Worm (Caenorhabditis elegans) whole organism, early embryonic: ENCODE measurements around the gene F02H6.7.

Experiments used
- F13C5.2 ChIP-seq: sonication (generic microtip); optimal IDR thresholded peaks from 2 replicates; lab custom pipeline; 2017; ENCODE audit warnings: mild to moderate bottlenecking, missing genetic modification characterization, inconsistent platforms, missing compliant biosample characterization
- ama-1 ChIP-seq: fragments of 150-350 bp; optimal IDR thresholded peaks from 2 replicates; lab custom pipeline; 2014
- flt-1 ChIP-seq: fragments of 200-800 bp; sonication (Bioruptor generic); IDR thresholded peaks from 2 replicates; pipeline ENCODE4 v1.3.6; 2022; ENCODE audit warnings: missing genetic modification characterization, missing compliant biosample characterization
- hmg-4 ChIP-seq: fragments of 200-800 bp; sonication (Bioruptor generic); optimal IDR thresholded peaks from 2 replicates; lab custom pipeline; 2018; ENCODE audit warnings: mild to moderate bottlenecking, missing genetic modification characterization, missing compliant biosample characterization
- hnd-1 ChIP-seq: sonication (generic microtip); optimal IDR thresholded peaks from 2 replicates; lab custom pipeline; 2016; ENCODE audit warnings: missing genetic modification characterization, missing compliant biosample characterization
- tbx-11 ChIP-seq: fragments of 200-800 bp; sonication (Bioruptor generic); IDR thresholded peaks from 2 replicates; pipeline ENCODE4 v1.3.6; 2022; ENCODE audit warnings: missing genetic modification characterization, missing compliant biosample characterization

ce11 chrIV:14249447-14249846, 21.5 kb upstream of the F02H6.7 start:
- TF ChIP-seq flt-1 (GFP tag; lab: Robert Waterston, UW) (no peak), hnd-1 (tag; lab: Kevin White, UChicago) (no peak), hmg-4 (no peak), F13C5.2 (tag; lab: Kevin White, UChicago) (no peak), tbx-11 (GFP tag; lab: Robert Waterston, UW) (no peak), ama-1 (lab: Kevin White, UChicago) (no peak)
